Fruit fly (Drosophila melanogaster) whole organism, pupa: ENCODE results near the gene TwdlH.

Experiments
- CG10348 ChIP-seq: fragments of 200-800 bp; sonication (Bioruptor generic); IDR thresholded peaks from 2 replicates; pipeline ENCODE4 v1.3.6; 2022; ENCODE audit warnings: missing biosample characterization, missing genetic modification characterization
- CG34367 ChIP-seq: fragments of 200-800 bp; sonication (Bioruptor generic); optimal IDR thresholded peaks from 2 replicates; lab custom pipeline; 2018; ENCODE audit warnings: missing biosample characterization, mild to moderate bottlenecking, missing genetic modification characterization
- CG8301 ChIP-seq: fragments of 200-800 bp; sonication (Bioruptor generic); optimal IDR thresholded peaks from 2 replicates; lab custom pipeline; 2018; ENCODE audit warnings: missing biosample characterization, mild to moderate bottlenecking, missing genetic modification characterization
- Ets98B ChIP-seq: fragments of 200-800 bp; sonication (Bioruptor generic); IDR thresholded peaks from 2 replicates; pipeline ENCODE4 v1.3.6; 2022; ENCODE audit warnings: missing biosample characterization, missing genetic modification characterization
- gl ChIP-seq: fragments of 200-800 bp; sonication (Bioruptor generic); optimal IDR thresholded peaks from 2 replicates; lab custom pipeline; 2018; ENCODE audit warnings: missing biosample characterization, mild to moderate bottlenecking, missing genetic modification characterization

DNA sequence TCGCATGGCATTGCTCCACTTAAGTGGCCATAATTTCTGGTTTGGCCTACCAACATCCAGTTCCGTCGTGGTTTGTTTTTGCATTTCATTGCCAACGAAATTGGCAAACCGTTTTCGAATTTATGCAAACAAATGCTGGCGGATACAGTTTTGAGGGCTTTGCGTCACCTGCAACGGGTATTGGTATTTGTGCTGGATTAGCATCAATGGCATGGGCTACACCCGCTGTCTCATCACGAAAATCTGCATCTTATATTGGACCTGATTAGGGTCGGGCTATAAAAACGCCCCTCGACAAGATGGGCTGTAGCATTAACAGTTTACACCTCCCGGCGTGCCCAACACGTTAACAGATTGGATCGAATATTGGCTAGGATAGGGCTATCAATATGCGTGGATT, 22.6 kb downstream of the TwdlH start, which contains the start of gene Tb:
- TF ChIP-seq CG34367 (no peak), CG8301 (tag; lab: Kevin White, UChicago) (no peak), Ets98B (GFP tag; lab: Robert Waterston, UW) (no peak), gl (no peak), CG10348 (GFP tag; lab: Robert Waterston, UW) (no peak)
